Worm (Caenorhabditis elegans): ENCODE measurements around the gene ttn-1.

- TF ChIP-seq pha-4 (tag; optimal IDR thresholded peaks at IDR 0.05): no peak
- TF ChIP-seq ets-4 (tag; optimal IDR thresholded peaks at IDR 0.05): no peak
- no peak for TF ChIP-seq tbx-2 (tag; optimal IDR thresholded peaks at IDR 0.05)
- TF ChIP-seq ceh-22 (tag; optimal IDR thresholded peaks at IDR 0.05): no peak
Observed at ce11 chrV:6204046-6204445, 1.6 kb upstream of the ttn-1 start.

Measured in whole organism, late embryonic.